Fruit fly (Drosophila melanogaster) whole organism, prepupa: Measurements from ENCODE around the gene CG31913.

Source experiments
- Blimp-1 ChIP-seq: fragments of 200-800 bp; sonication (Bioruptor generic); optimal IDR thresholded peaks from 3 replicates; lab custom pipeline; 2017; ENCODE audit warnings: missing biosample characterization, missing genetic modification characterization, mild to moderate bottlenecking, moderate library complexity, missing genetic modification reagents
- CG10631 ChIP-seq: fragments of 200-800 bp; sonication (Bioruptor generic); optimal IDR thresholded peaks from 2 replicates; lab custom pipeline; 2016; ENCODE audit warnings: missing biosample characterization, missing genetic modification characterization
- CG10669 ChIP-seq: fragments of 200-800 bp; sonication (Bioruptor generic); optimal IDR thresholded peaks from 3 replicates; lab custom pipeline; 2018; ENCODE audit warnings: missing biosample characterization, mild to moderate bottlenecking, missing genetic modification characterization, moderate library complexity
- CG11294 ChIP-seq: fragments of 200-800 bp; sonication (Bioruptor generic); IDR thresholded peaks from 2 replicates; pipeline ENCODE4 v1.3.6; 2022; ENCODE audit warnings: missing biosample characterization, missing genetic modification characterization
- CG11902 ChIP-seq: fragments of 200-800 bp; sonication (Bioruptor generic); optimal IDR thresholded peaks from 3 replicates; lab custom pipeline; 2016; ENCODE audit warnings: missing biosample characterization, missing genetic modification characterization
- CG15336 ChIP-seq: fragments of 200-800 bp; sonication (Bioruptor generic); IDR thresholded peaks from 2 replicates; pipeline ENCODE4 v1.3.6; 2022; ENCODE audit warnings: missing biosample characterization, missing genetic modification characterization
- CG1621 ChIP-seq: fragments of 200-800 bp; sonication (Bioruptor generic); optimal IDR thresholded peaks from 3 replicates; lab custom pipeline; 2018; ENCODE audit warnings: missing biosample characterization, mild to moderate bottlenecking, missing genetic modification characterization
- CG16779 ChIP-seq: fragments of 200-800 bp; sonication (Bioruptor generic); optimal IDR thresholded peaks from 3 replicates; lab custom pipeline; 2017; ENCODE audit warnings: missing biosample characterization, mild to moderate bottlenecking, missing genetic modification characterization
- CG3032 ChIP-seq: fragments of 200-800 bp; optimal IDR thresholded peaks from 2 replicates; lab custom pipeline; 2019; ENCODE audit warnings: missing biosample characterization, mild to moderate bottlenecking, missing genetic modification characterization, moderate library complexity
- CG31627 ChIP-seq: fragments of 200-800 bp; sonication (Bioruptor generic); optimal IDR thresholded peaks from 3 replicates; lab custom pipeline; 2016; ENCODE audit warnings: missing biosample characterization, missing genetic modification characterization
- CG32006 ChIP-seq: fragments of 200-800 bp; sonication (Bioruptor generic); optimal IDR thresholded peaks from 3 replicates; lab custom pipeline; 2017; ENCODE audit warnings: missing biosample characterization, mild to moderate bottlenecking, missing genetic modification characterization
- CG34406 ChIP-seq: fragments of 200-800 bp; sonication (Bioruptor generic); optimal IDR thresholded peaks from 3 replicates; lab custom pipeline; 2016; ENCODE audit warnings: missing biosample characterization, missing genetic modification characterization
- CG3919 ChIP-seq: fragments of 200-800 bp; sonication (Bioruptor generic); optimal IDR thresholded peaks from 3 replicates; lab custom pipeline; 2016; ENCODE audit warnings: missing biosample characterization, missing genetic modification characterization
- CG6163 ChIP-seq: fragments of 200-800 bp; sonication (Bioruptor generic); IDR thresholded peaks from 3 replicates; pipeline ENCODE4 v1.3.6; 2022; ENCODE audit warnings: missing biosample characterization, missing genetic modification characterization
- CG6276 ChIP-seq: fragments of 200-800 bp; sonication (Bioruptor generic); optimal IDR thresholded peaks from 2 replicates; lab custom pipeline; 2017; ENCODE audit warnings: missing biosample characterization, mild to moderate bottlenecking, missing genetic modification characterization
- CG6792 ChIP-seq: fragments of 200-800 bp; sonication (Bioruptor generic); optimal IDR thresholded peaks from 3 replicates; lab custom pipeline; 2016; ENCODE audit warnings: missing biosample characterization, missing genetic modification characterization
- CG6808 ChIP-seq: fragments of 200-800 bp; sonication (Bioruptor generic); optimal IDR thresholded peaks from 3 replicates; lab custom pipeline; 2017; ENCODE audit warnings: missing biosample characterization, missing genetic modification characterization, mild to moderate bottlenecking, moderate library complexity, missing genetic modification reagents
- CG6854 ChIP-seq: fragments of 200-800 bp; sonication (Bioruptor generic); optimal IDR thresholded peaks from 2 replicates; lab custom pipeline; 2017; ENCODE audit warnings: missing biosample characterization, mild to moderate bottlenecking, missing genetic modification characterization
- CG7368 ChIP-seq: fragments of 200-800 bp; sonication (Bioruptor generic); optimal IDR thresholded peaks from 3 replicates; lab custom pipeline; 2016; ENCODE audit warnings: missing biosample characterization, missing genetic modification characterization
- CG8319 ChIP-seq: fragments of 200-800 bp; sonication (Bioruptor generic); optimal IDR thresholded peaks from 3 replicates; lab custom pipeline; 2016; ENCODE audit warnings: missing biosample characterization, missing genetic modification characterization
- CG8632 ChIP-seq: fragments of 200-800 bp; sonication (Bioruptor generic); optimal IDR thresholded peaks from 3 replicates; lab custom pipeline; 2016; ENCODE audit warnings: missing biosample characterization, missing genetic modification characterization
- CG9139 ChIP-seq: fragments of 200-800 bp; sonication (Bioruptor generic); optimal IDR thresholded peaks from 3 replicates; lab custom pipeline; 2017; ENCODE audit warnings: missing biosample characterization, mild to moderate bottlenecking, missing genetic modification characterization
- Ets21C ChIP-seq: fragments of 200-800 bp; sonication (Bioruptor generic); optimal IDR thresholded peaks from 3 replicates; lab custom pipeline; 2016; ENCODE audit warnings: missing biosample characterization, missing genetic modification characterization
- Gug ChIP-seq: fragments of 200-800 bp; sonication (Bioruptor generic); IDR thresholded peaks from 2 replicates; pipeline ENCODE4 v1.3.6; 2022; ENCODE audit warnings: missing biosample characterization, missing genetic modification characterization
- Hr38 ChIP-seq: sonication (Bioruptor generic); optimal IDR thresholded peaks from 2 replicates; lab custom pipeline; 2016; ENCODE audit warnings: missing biosample characterization, missing genetic modification characterization
- Lpt ChIP-seq: fragments of 200-800 bp; sonication (Bioruptor generic); optimal IDR thresholded peaks from 3 replicates; lab custom pipeline; 2016; ENCODE audit warnings: missing biosample characterization, missing genetic modification characterization
- Met ChIP-seq: fragments of 200-800 bp; sonication (Bioruptor generic); optimal IDR thresholded peaks from 3 replicates; lab custom pipeline; 2016; ENCODE audit warnings: missing biosample characterization, missing genetic modification characterization
- Smox ChIP-seq: fragments of 200-800 bp; sonication (Bioruptor generic); optimal IDR thresholded peaks from 3 replicates; lab custom pipeline; 2016; ENCODE audit warnings: missing biosample characterization, missing genetic modification characterization
- Sox102F ChIP-seq: fragments of 200-800 bp; sonication (Bioruptor generic); optimal IDR thresholded peaks from 2 replicates; lab custom pipeline; 2016; ENCODE audit warnings: missing biosample characterization, mild to moderate bottlenecking, missing genetic modification characterization
- Sox14 ChIP-seq: fragments of 200-800 bp; sonication (Bioruptor generic); optimal IDR thresholded peaks from 3 replicates; lab custom pipeline; 2016; ENCODE audit warnings: missing biosample characterization, missing genetic modification characterization
- achi ChIP-seq: fragments of 200-800 bp; sonication (Bioruptor generic); optimal IDR thresholded peaks from 3 replicates; lab custom pipeline; 2016; ENCODE audit warnings: missing biosample characterization, missing genetic modification characterization
- acj6 ChIP-seq: fragments of 200-800 bp; sonication (Bioruptor generic); optimal IDR thresholded peaks from 3 replicates; lab custom pipeline; 2016; ENCODE audit warnings: missing biosample characterization, missing genetic modification characterization
- cyc ChIP-seq: fragments of 200-800 bp; sonication (Bioruptor generic); optimal IDR thresholded peaks from 3 replicates; lab custom pipeline; 2016; ENCODE audit warnings: missing biosample characterization, missing genetic modification characterization
- dsx ChIP-seq: fragments of 200-800 bp; optimal IDR thresholded peaks from 3 replicates; lab custom pipeline; 2019; ENCODE audit warnings: missing biosample characterization, mild to moderate bottlenecking, missing genetic modification characterization, moderate library complexity; ENCODE audit not compliant: poor library complexity, severe bottlenecking
- eg ChIP-seq: fragments of 200-800 bp; sonication (Bioruptor generic); IDR thresholded peaks from 3 replicates; pipeline ENCODE4 v1.3.6; 2022; ENCODE audit warnings: missing biosample characterization, missing genetic modification characterization
- fd59A ChIP-seq: fragments of 200-800 bp; sonication (Bioruptor generic); optimal IDR thresholded peaks from 2 replicates; lab custom pipeline; 2017; ENCODE audit warnings: missing biosample characterization, mild to moderate bottlenecking, missing genetic modification characterization, missing genetic modification reagents
- fkh ChIP-seq: fragments of 200-800 bp; sonication (Bioruptor generic); optimal IDR thresholded peaks from 3 replicates; lab custom pipeline; 2017; ENCODE audit warnings: missing biosample characterization, mild to moderate bottlenecking, missing genetic modification characterization, moderate library complexity
- net ChIP-seq: fragments of 200-800 bp; sonication (Bioruptor generic); optimal IDR thresholded peaks from 3 replicates; lab custom pipeline; 2016; ENCODE audit warnings: missing biosample characterization, missing genetic modification characterization
- pdm3 ChIP-seq: fragments of 200-800 bp; sonication (Bioruptor generic); optimal IDR thresholded peaks from 3 replicates; lab custom pipeline; 2016; ENCODE audit warnings: missing biosample characterization, missing genetic modification characterization
- salr ChIP-seq, 2 experiments: fragments of 200-800 bp; sonication (Bioruptor generic); optimal IDR thresholded peaks; 3 replicates each; lab custom pipeline; 2016 to 2018; ENCODE audit warnings: missing biosample characterization in 2 of 2, missing genetic modification characterization in 2 of 2, mild to moderate bottlenecking in 1 of 2
- spab ChIP-seq: fragments of 200-800 bp; sonication (Bioruptor generic); optimal IDR thresholded peaks from 2 replicates; lab custom pipeline; 2017; ENCODE audit warnings: missing biosample characterization, mild to moderate bottlenecking, missing genetic modification characterization, missing genetic modification reagents
- svp ChIP-seq: fragments of 200-800 bp; sonication (Bioruptor generic); peaks from one replicate; lab custom pipeline; 2016; ENCODE audit warnings: missing biosample characterization, missing genetic modification characterization
- topi ChIP-seq: fragments of 200-800 bp; sonication (Bioruptor generic); optimal IDR thresholded peaks from 3 replicates; lab custom pipeline; 2016; ENCODE audit warnings: missing biosample characterization, missing genetic modification characterization
- vri ChIP-seq: fragments of 200-800 bp; sonication (Bioruptor generic); optimal IDR thresholded peaks from 3 replicates; lab custom pipeline; 2016; ENCODE audit warnings: missing biosample characterization, mild to moderate bottlenecking, missing genetic modification characterization

The CG31913 gene

dm6 chr2L:5797977-5798376 is 14.1 kb downstream of the CG31913 start (continued):
- peak; percentile 10 for TF ChIP-seq CG6276 (GFP tag; lab: Kevin White, UChicago)
- no peak for TF ChIP-seq CG10631 (GFP tag; lab: Kevin White, UChicago)

- TF ChIP-seq CG6276 (GFP tag; lab: Kevin White, UChicago) = no peak
- TF ChIP-seq CG10669 (GFP tag; lab: Kevin White, UChicago) = no peak
- TF ChIP-seq CG3032 (tag; lab: Kevin White, UChicago) = no peak
- no peak for TF ChIP-seq fd59A (GFP tag; lab: Kevin White, UChicago)
These were observed 14.8 kb downstream of the CG31913 start for dm6 chr2L:5798629-5799028.

- TF ChIP-seq CG15336 (GFP tag; lab: Robert Waterston, UW) (no peak; the same call in none of the 2 replicates), Blimp-1 (GFP tag; lab: Kevin White, UChicago) (no peak), Hr38 (GFP tag; lab: Kevin White, UChicago) (no peak), eg (GFP tag; lab: Robert Waterston, UW) (peak; percentile 51), CG6163 (peak; percentile 64; the same call in 2 of the 3 replicates), CG6276 (GFP tag; lab: Kevin White, UChicago) (peak; percentile 76), Gug (GFP tag; lab: Robert Waterston, UW) (peak; percentile 9; the same call in 1 of the 2 replicates), fd59A (GFP tag; lab: Kevin White, UChicago) (no peak), Met (GFP tag; lab: Kevin White, UChicago) (no peak), CG6808 (GFP tag; lab: Kevin White, UChicago) (peak; percentile 32), cyc (GFP tag; lab: Kevin White, UChicago) (no peak), net (GFP tag; lab: Kevin White, UChicago) (peak; percentile 22), Sox102F (GFP tag; lab: Kevin White, UChicago) (no peak), Sox14 (no peak), CG34406 (GFP tag; lab: Kevin White, UChicago) (no peak), acj6 (GFP tag; lab: Kevin White, UChicago) (no peak), spab (peak; percentile 40), CG3919 (GFP tag; lab: Kevin White, UChicago) (peak; percentile 24), CG10631 (GFP tag; lab: Kevin White, UChicago) (no peak), CG6854 (GFP tag; lab: Kevin White, UChicago) (peak; percentile 50), CG16779 (tag; lab: Kevin White, UChicago) (peak; percentile 23), Lpt (no peak), svp (no peak), CG8632 (GFP tag; lab: Kevin White, UChicago) (no peak), CG1621 (tag; lab: Kevin White, UChicago) (peak; percentile 45), CG31627 (peak; percentile 16), CG11902 (GFP tag; lab: Kevin White, UChicago) (no peak), achi (GFP tag; lab: Kevin White, UChicago) (peak; percentile 24), topi (GFP tag; lab: Kevin White, UChicago) (no peak), CG8319 (GFP tag; lab: Kevin White, UChicago) (peak; percentile 32), CG32006 (GFP tag; lab: Kevin White, UChicago) (peak; percentile 45), fkh (peak; percentile 70), Smox (GFP tag; lab: Kevin White, UChicago) (no peak), Ets21C (GFP tag; lab: Kevin White, UChicago) (no peak), CG11294 (GFP tag; lab: Robert Waterston, UW) (no peak), vri (no peak), CG3032 (tag; lab: Kevin White, UChicago) (no peak), dsx (peak; percentile 94), CG10669 (GFP tag; lab: Kevin White, UChicago) (peak; percentile 2), pdm3 (GFP tag; lab: Kevin White, UChicago) (peak; percentile 20), CG9139 (no peak), salr (GFP tag; optimal IDR thresholded peaks at IDR 0.05; lab: Kevin White, UChicago) (peak in 1 of 2 experiments; percentile 29), CG6792 (GFP tag; lab: Kevin White, UChicago) (peak; percentile 6), CG7368 (GFP tag; lab: Kevin White, UChicago) (no peak)
These were observed 15.9 kb downstream of the CG31913 start, which contains the start of gene CG9171 for dm6 chr2L:5799435-5800387. Gene CG9171, minus strand, starts transcription at chr2L:5800253.
